Worm (Caenorhabditis elegans) whole organism, L4 larva: ENCODE measurements around the gene nhx-5.

Experiments
- D1046.2 ChIP-seq: fragments of 200-800 bp; sonication (Bioruptor generic); IDR thresholded peaks from 2 replicates; pipeline ENCODE4 v1.3.6; 2022; ENCODE audit warnings: missing genetic modification characterization, missing compliant biosample characterization
- F10B5.3 ChIP-seq: sonication (generic microtip); optimal IDR thresholded peaks from 2 replicates; lab custom pipeline; 2016; ENCODE audit warnings: mild to moderate bottlenecking, missing genetic modification characterization, missing compliant biosample characterization
- F26F4.8 ChIP-seq: fragments of 200-800 bp; sonication (Bioruptor generic); conservative IDR thresholded peaks from 2 replicates; pipeline ENCODE4 v1.3.6; 2022; ENCODE audit warnings: missing genetic modification characterization, missing compliant biosample characterization
- R02D3.7 ChIP-seq: fragments of 150-350 bp; sonication (generic microtip); optimal IDR thresholded peaks from 3 replicates; lab custom pipeline; 2014; ENCODE audit warnings: missing biosample characterization, missing genetic modification characterization
- Y48G9A.11 ChIP-seq: fragments of 200-800 bp; sonication (Bioruptor generic); IDR thresholded peaks from 2 replicates; pipeline ENCODE4 v1.3.6; 2022; ENCODE audit warnings: missing genetic modification reagents, missing genetic modification characterization, missing compliant biosample characterization
- ZK337.2 ChIP-seq: fragments of 200-800 bp; sonication (Bioruptor generic); IDR thresholded peaks from 2 replicates; pipeline ENCODE4 v1.3.6; 2022; ENCODE audit warnings: missing genetic modification reagents, missing genetic modification characterization, missing compliant biosample characterization
- ZK546.5 ChIP-seq, 2 experiments: sonication (generic microtip); optimal IDR thresholded peaks; 2 replicates each; lab custom pipeline; 2017; ENCODE audit warnings: missing biosample characterization in 2 of 2, missing genetic modification characterization in 2 of 2
- arid-1 ChIP-seq: fragments of 200-800 bp; sonication (Bioruptor generic); conservative IDR thresholded peaks from 2 replicates; pipeline ENCODE4 v1.3.6; 2022; ENCODE audit warnings: missing genetic modification reagents, missing genetic modification characterization, missing compliant biosample characterization
- ceh-28 ChIP-seq: fragments of 150-350 bp; optimal IDR thresholded peaks from 2 replicates; lab custom pipeline; 2014; ENCODE audit warnings: missing biosample characterization, missing genetic modification reagents, missing genetic modification characterization
- ceh-32 ChIP-seq: sonication (generic microtip); optimal IDR thresholded peaks from 2 replicates; lab custom pipeline; 2016; ENCODE audit warnings: mild to moderate bottlenecking, missing genetic modification characterization, missing compliant biosample characterization; ENCODE audit not compliant: poor library complexity
- ctbp-1 ChIP-seq: fragments of 200-800 bp; sonication (Bioruptor generic); IDR thresholded peaks from 2 replicates; pipeline ENCODE4 v1.3.6; 2022; ENCODE audit warnings: missing genetic modification reagents, missing genetic modification characterization, missing compliant biosample characterization
- daf-16 ChIP-seq, 3 experiments: sonication (generic microtip); optimal IDR thresholded peaks; 2 replicates each; lab custom pipeline; 2016 to 2017; ENCODE audit warnings: missing genetic modification characterization in 3 of 3, missing genetic modification reagents in 3 of 3, mild to moderate bottlenecking in 2 of 3, missing compliant biosample characterization in 2 of 3, missing biosample characterization in 1 of 3, moderate library complexity in 1 of 3
- dmd-6 ChIP-seq: fragments of 200-800 bp; sonication (Bioruptor generic); IDR thresholded peaks from 2 replicates; pipeline ENCODE4 v1.3.6; 2022; ENCODE audit warnings: missing genetic modification reagents, missing genetic modification characterization, missing compliant biosample characterization
- dmd-9 ChIP-seq: fragments of 200-800 bp; sonication (Bioruptor generic); IDR thresholded peaks from 2 replicates; pipeline ENCODE4 v1.3.6; 2022; ENCODE audit warnings: missing genetic modification reagents, missing genetic modification characterization, missing compliant biosample characterization
- duxl-1 ChIP-seq: sonication (generic microtip); optimal IDR thresholded peaks from 2 replicates; lab custom pipeline; 2016; ENCODE audit warnings: mild to moderate bottlenecking, missing genetic modification characterization, moderate library complexity, missing compliant biosample characterization; ENCODE audit not compliant: poor library complexity
- egl-43 ChIP-seq: fragments of 200-800 bp; sonication (Bioruptor generic); IDR thresholded peaks from 2 replicates; pipeline ENCODE4 v1.3.6; 2022; ENCODE audit warnings: missing genetic modification reagents, missing genetic modification characterization, missing compliant biosample characterization
- fos-1 ChIP-seq: fragments of 150-350 bp; optimal IDR thresholded peaks from 2 replicates; lab custom pipeline; 2014; ENCODE audit warnings: missing biosample characterization, missing genetic modification characterization
- gei-8 ChIP-seq: fragments of 200-800 bp; sonication (Bioruptor generic); optimal IDR thresholded peaks from 2 replicates; lab custom pipeline; 2018; ENCODE audit warnings: mild to moderate bottlenecking, missing genetic modification characterization, missing compliant biosample characterization
- hlh-11 ChIP-seq: fragments of 200-800 bp; sonication (Bioruptor generic); optimal IDR thresholded peaks from 2 replicates; lab custom pipeline; 2018; ENCODE audit warnings: mild to moderate bottlenecking, missing genetic modification characterization, missing compliant biosample characterization
- hlh-30 ChIP-seq: sonication (generic microtip); optimal IDR thresholded peaks from 2 replicates; lab custom pipeline; 2017; ENCODE audit warnings: antibody characterized with exemption, mild to moderate bottlenecking, missing genetic modification characterization, missing compliant biosample characterization; ENCODE audit not compliant: insufficient read depth
- lim-7 ChIP-seq: fragments of 200-800 bp; sonication (Bioruptor generic); IDR thresholded peaks from 2 replicates; pipeline ENCODE4 v1.3.6; 2022; ENCODE audit warnings: missing genetic modification characterization, missing compliant biosample characterization
- lin-39 ChIP-seq: fragments of 150-350 bp; optimal IDR thresholded peaks from 2 replicates; lab custom pipeline; 2014; ENCODE audit warnings: missing biosample characterization, missing genetic modification reagents, missing genetic modification characterization
- madf-5 ChIP-seq, 2 experiments: fragments of 200-800 bp; sonication (Bioruptor generic); IDR thresholded peaks; 2 replicates each; pipeline ENCODE4 v1.3.6; 2022; ENCODE audit warnings: missing compliant biosample characterization in 2 of 2, missing genetic modification characterization in 2 of 2
- mep-1 ChIP-seq: fragments of 150-350 bp; sonication (generic microtip); optimal IDR thresholded peaks from 3 replicates; lab custom pipeline; 2014; ENCODE audit warnings: missing biosample characterization, missing genetic modification characterization
- mes-2 ChIP-seq: sonication (generic microtip); optimal IDR thresholded peaks from 2 replicates; lab custom pipeline; 2016; ENCODE audit warnings: missing genotype, mild to moderate bottlenecking, missing genetic modification characterization, missing compliant biosample characterization; ENCODE audit not compliant: poor library complexity, severe bottlenecking
- mxl-3 ChIP-seq: fragments of 200-800 bp; sonication (Bioruptor generic); optimal IDR thresholded peaks from 2 replicates; lab custom pipeline; 2018; ENCODE audit warnings: mild to moderate bottlenecking, missing genetic modification characterization, missing compliant biosample characterization
- nhr-102 ChIP-seq: sonication (generic microtip); optimal IDR thresholded peaks from 2 replicates; lab custom pipeline; 2016; ENCODE audit warnings: mild to moderate bottlenecking, missing genetic modification characterization, moderate library complexity, missing compliant biosample characterization
- nhr-28 ChIP-seq: fragments of 150-350 bp; optimal IDR thresholded peaks from 2 replicates; lab custom pipeline; 2014; ENCODE audit warnings: missing biosample characterization, missing genetic modification characterization
- nhr-41 ChIP-seq: fragments of 200-800 bp; sonication (Bioruptor generic); IDR thresholded peaks from 2 replicates; pipeline ENCODE4 v1.3.6; 2022; ENCODE audit warnings: missing genetic modification reagents, missing genetic modification characterization, missing compliant biosample characterization
- nhr-48 ChIP-seq: sonication (generic microtip); optimal IDR thresholded peaks from 2 replicates; lab custom pipeline; 2016; ENCODE audit warnings: mild to moderate bottlenecking, missing genetic modification characterization, missing compliant biosample characterization
- nhr-76 ChIP-seq: fragments of 150-350 bp; optimal IDR thresholded peaks from 2 replicates; lab custom pipeline; 2014; ENCODE audit warnings: missing biosample characterization, missing genetic modification characterization
- pha-4 ChIP-seq, 2 experiments: fragments of 150-350 bp in 1 of 2; fragments of 200-800 bp in 1 of 2; sonication (Bioruptor generic) in 1 of 2; IDR thresholded peaks in 1 of 2; optimal IDR thresholded peaks in 1 of 2; 2 replicates each; pipeline versions ENCODE4 v1.3.6 to Lab custom; 2014 to 2022; ENCODE audit warnings: missing genetic modification characterization in 2 of 2, missing genetic modification reagents in 2 of 2, missing biosample characterization in 1 of 2, missing compliant biosample characterization in 1 of 2
- pqm-1 ChIP-seq: sonication (generic microtip); optimal IDR thresholded peaks from 2 replicates; lab custom pipeline; 2017; ENCODE audit warnings: missing biosample characterization, missing genetic modification characterization
- rbr-2 ChIP-seq: sonication (generic microtip); optimal IDR thresholded peaks from 2 replicates; lab custom pipeline; 2016; ENCODE audit warnings: missing genotype, missing genetic modification characterization, missing compliant biosample characterization
- set-16 ChIP-seq: fragments of 200-800 bp; sonication (Bioruptor generic); IDR thresholded peaks from 2 replicates; pipeline ENCODE4 v1.3.6; 2022; ENCODE audit warnings: missing genetic modification reagents, missing genetic modification characterization, missing compliant biosample characterization
- tra-1 ChIP-seq: fragments of 200-800 bp; sonication (Bioruptor generic); IDR thresholded peaks from 2 replicates; pipeline ENCODE4 v1.3.6; 2022; ENCODE audit warnings: missing genetic modification reagents, missing genetic modification characterization, missing compliant biosample characterization
- unc-62 ChIP-seq, 3 experiments: fragments of 150-350 bp in 1 of 3; sonication (generic microtip); optimal IDR thresholded peaks in 2 of 3; peaks in 1 of 3; 1 replicate in 1 of 3; 2 replicates in 2 of 3; lab custom pipeline; 2014 to 2017; ENCODE audit warnings: missing biosample characterization in 3 of 3, missing genetic modification characterization in 3 of 3, missing genetic modification reagents in 3 of 3, missing genotype in 1 of 3
- vab-7 ChIP-seq: fragments of 200-800 bp; sonication (Bioruptor generic); IDR thresholded peaks from 2 replicates; pipeline ENCODE4 v1.3.6; 2022; ENCODE audit warnings: missing genetic modification reagents, missing genetic modification characterization, missing compliant biosample characterization
- zag-1 ChIP-seq: fragments of 150-350 bp; optimal IDR thresholded peaks from 2 replicates; lab custom pipeline; 2014; ENCODE audit warnings: missing biosample characterization, missing genetic modification characterization
- zip-11 ChIP-seq: fragments of 200-800 bp; sonication (Bioruptor generic); IDR thresholded peaks from 2 replicates; pipeline ENCODE4 v1.3.6; 2022; ENCODE audit warnings: missing genetic modification characterization, missing compliant biosample characterization
- ztf-7 ChIP-seq: fragments of 150-350 bp; optimal IDR thresholded peaks from 2 replicates; lab custom pipeline; 2014; ENCODE audit warnings: missing biosample characterization, missing genetic modification characterization

The nhx-5 gene

DNA sequence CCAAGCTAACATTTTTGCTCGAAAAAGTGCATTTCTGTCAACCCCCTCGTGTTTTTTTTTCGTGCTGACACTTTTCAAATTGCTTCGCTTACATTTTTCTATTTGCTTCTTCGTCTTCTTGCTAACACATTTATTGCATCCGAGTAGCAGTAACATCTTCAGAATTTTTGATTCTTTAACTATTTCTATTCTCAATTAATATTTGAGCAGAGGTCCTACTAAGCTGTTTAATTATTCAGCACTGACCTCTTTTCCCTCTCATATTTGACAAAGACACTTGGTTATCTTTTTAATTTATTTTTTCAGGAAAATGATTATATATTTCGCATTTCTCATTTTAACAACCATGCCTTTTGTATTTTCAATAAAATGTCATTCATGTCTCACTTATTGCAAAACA, 31.0 kb upstream of the nhx-5 start, which contains the start of gene F59F5.5:
F59F5.5 (plus strand) TSS at position 301 of the 400 bp plus-strand sequence.
- TF ChIP-seq F10B5.3 (tag; lab: Kevin White, UChicago) (no peak), lim-7 (GFP tag; lab: Robert Waterston, UW) (no peak), mes-2 (tag; lab: Kevin White, UChicago) (no peak), madf-5 (GFP tag; IDR thresholded peaks at IDR 0.05; lab: Robert Waterston, UW) (no peak), F26F4.8 (GFP tag; lab: Robert Waterston, UW) (no peak), ceh-28 (no peak), gei-8 (GFP tag; lab: Kevin White, UChicago) (no peak), nhr-102 (tag; lab: Kevin White, UChicago) (no peak), R02D3.7 (no peak), egl-43 (GFP tag; lab: Robert Waterston, UW) (no peak), mep-1 (tag; lab: Kevin White, UChicago) (no peak), vab-7 (GFP tag; lab: Robert Waterston, UW) (no peak), ZK546.5 (tag; optimal IDR thresholded peaks at IDR 0.05; lab: Kevin White, UChicago) (no peak), nhr-28 (tag; lab: Kevin White, UChicago) (no peak), ZK337.2 (GFP tag; lab: Robert Waterston, UW) (no peak), zip-11 (GFP tag; lab: Robert Waterston, UW) (no peak), duxl-1 (tag; lab: Kevin White, UChicago) (no peak), ceh-32 (tag; lab: Kevin White, UChicago) (no peak)

DNA sequence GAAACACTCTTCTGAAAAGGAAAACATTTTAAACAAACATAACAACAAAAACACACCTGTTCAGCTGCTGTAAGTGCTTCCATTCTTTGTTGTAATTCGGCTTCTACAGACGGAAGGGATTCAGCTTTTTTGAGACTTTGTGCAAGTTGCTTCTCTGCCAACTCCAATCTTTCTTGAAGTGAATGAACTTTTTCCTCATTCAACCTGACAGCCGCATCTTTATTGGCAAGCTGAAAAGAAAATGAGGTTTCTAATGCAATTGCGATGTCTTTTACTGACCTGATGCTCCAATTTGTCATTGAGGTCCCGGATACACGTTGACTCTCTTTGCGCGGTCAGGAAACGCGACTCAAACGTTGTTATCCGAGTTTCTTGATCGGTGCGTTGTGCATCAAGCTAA, 23.7 kb upstream of the nhx-5 start:
- no peak for TF ChIP-seq pqm-1
- peak in 1 of 2 experiments; percentile 95 for TF ChIP-seq unc-62 (GFP tag; optimal IDR thresholded peaks at IDR 0.05 in 1 of 2; lab: Kevin White, UChicago)
- TF ChIP-seq unc-62 (tag; optimal IDR thresholded peaks at IDR 0.05; lab: Kevin White, UChicago), result no peak
- no peak for TF ChIP-seq fos-1 (tag; lab: Kevin White, UChicago)
- TF ChIP-seq ctbp-1 (GFP tag; lab: Robert Waterston, UW), result 0 out of 2 replicates have a peak, but pooled peaks have one; percentile 18
- TF ChIP-seq hlh-30 (tag; lab: Kevin White, UChicago), result no peak
- no peak for TF ChIP-seq lim-7 (GFP tag; lab: Robert Waterston, UW)
- no peak for TF ChIP-seq nhr-41 (GFP tag; lab: Robert Waterston, UW)
- TF ChIP-seq ceh-28, result no peak
- TF ChIP-seq ZK337.2 (GFP tag; lab: Robert Waterston, UW), result no peak
- no peak for TF ChIP-seq ZK546.5 (tag; optimal IDR thresholded peaks at IDR 0.05; lab: Kevin White, UChicago)
- no peak for TF ChIP-seq R02D3.7
- TF ChIP-seq zip-11 (GFP tag; lab: Robert Waterston, UW), result no peak

DNA sequence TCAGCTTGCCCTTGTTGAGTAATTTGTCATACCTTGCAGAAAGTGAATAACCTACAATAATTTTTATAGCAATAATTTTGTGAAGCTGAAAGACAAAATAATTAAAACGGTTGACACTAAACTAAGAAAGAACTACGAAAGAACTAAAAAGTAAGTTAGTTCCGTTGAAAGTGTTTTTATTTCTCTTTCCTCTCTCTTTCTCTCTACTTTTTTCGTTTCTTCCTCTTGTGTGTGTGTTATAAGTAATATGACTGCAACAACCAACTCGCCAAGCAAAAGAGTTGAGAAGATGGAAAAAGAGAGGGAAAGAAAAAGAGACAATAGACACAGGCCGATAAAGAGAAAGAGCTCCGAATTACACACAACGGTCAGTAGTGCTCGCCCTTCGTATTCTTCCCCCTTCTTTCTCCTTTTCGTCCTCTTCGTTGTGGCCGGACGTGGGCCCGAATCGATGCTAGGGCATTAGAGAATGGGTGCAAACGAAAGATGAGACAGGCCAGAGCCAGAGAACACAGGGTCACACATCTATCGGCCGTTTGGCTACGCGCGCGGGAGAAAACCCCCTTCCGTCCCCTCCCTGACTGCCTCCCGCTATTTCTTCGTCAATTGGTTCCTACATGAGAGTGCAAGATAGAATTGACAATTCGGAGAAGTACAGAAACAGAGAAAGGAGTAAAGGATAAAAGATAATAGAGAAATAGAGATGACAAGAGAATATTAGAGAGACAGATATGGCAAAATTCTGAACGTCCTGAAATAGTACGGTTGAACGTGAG, 21.4 kb upstream of the nhx-5 start, which contains the start of gene syd-2:
syd-2 (minus strand) TSS at position 51 of the 776 bp plus-strand sequence.
- TF ChIP-seq ztf-7 (peak; percentile 1), ceh-32 (tag; lab: Kevin White, UChicago) (no peak), Y48G9A.11 (GFP tag; lab: Robert Waterston, UW) (no peak), lim-7 (GFP tag; lab: Robert Waterston, UW) (no peak), daf-16 (GFP tag; optimal IDR thresholded peaks at IDR 0.05; lab: Kevin White, UChicago) (peak in 1 of 2 experiments; percentile 46), daf-16 (tag; optimal IDR thresholded peaks at IDR 0.05; lab: Kevin White, UChicago) (peak; percentile 56), nhr-76 (tag; lab: Kevin White, UChicago) (no peak), hlh-11 (tag; lab: Kevin White, UChicago) (peak; percentile 88), ceh-28 (peak; percentile 63), unc-62 (GFP tag; optimal IDR thresholded peaks at IDR 0.05 in 1 of 2; lab: Kevin White, UChicago) (peak in 1 of 2 experiments; percentile 98), unc-62 (tag; optimal IDR thresholded peaks at IDR 0.05; lab: Kevin White, UChicago) (no peak), rbr-2 (tag; lab: Kevin White, UChicago) (peak; percentile 80), mxl-3 (peak; percentile 34), mep-1 (tag; lab: Kevin White, UChicago) (peak; percentile 89), tra-1 (GFP tag; lab: Robert Waterston, UW) (peak; percentile 80), D1046.2 (GFP tag; lab: Robert Waterston, UW) (0 out of 2 replicates have a peak, but pooled peaks have one; percentile 16), set-16 (GFP tag; lab: Robert Waterston, UW) (peak; percentile 78), lin-39 (tag; lab: Kevin White, UChicago) (no peak), ctbp-1 (GFP tag; lab: Robert Waterston, UW) (peak; percentile 81; the same call in 1 of the 2 replicates), pha-4 (GFP tag; IDR thresholded peaks at IDR 0.05; lab: Robert Waterston, UW) (no peak; the same call in 1 of the 2 replicates), pha-4 (tag; optimal IDR thresholded peaks at IDR 0.05; lab: Kevin White, UChicago) (no peak), arid-1 (0 out of 2 replicates have a peak, but pooled peaks have one; percentile 42), dmd-9 (GFP tag; lab: Robert Waterston, UW) (0 out of 2 replicates have a peak, but pooled peaks have one; percentile 8), zag-1 (tag; lab: Kevin White, UChicago) (no peak), ZK337.2 (GFP tag; lab: Robert Waterston, UW) (no peak), nhr-48 (tag; lab: Kevin White, UChicago) (peak; percentile 49), dmd-6 (GFP tag; lab: Robert Waterston, UW) (peak; percentile 56)
